Worm (Caenorhabditis elegans) whole organism, L4 larva: ENCODE measurements around the gene srw-51.

ENCODE experiments used
- aly-2 ChIP-seq: sonication (generic microtip); optimal IDR thresholded peaks from 2 replicates; lab custom pipeline; 2018; ENCODE audit warnings: missing biosample characterization, missing genetic modification characterization
- ama-1 ChIP-seq: fragments of 150-350 bp; optimal IDR thresholded peaks from 2 replicates; lab custom pipeline; 2014; ENCODE audit warnings: inconsistent platforms, mixed read lengths
- dpl-1 ChIP-seq: fragments of 150-350 bp; optimal IDR thresholded peaks from 2 replicates; lab custom pipeline; 2014; ENCODE audit warnings: missing biosample characterization, missing genetic modification reagents, missing genetic modification characterization
- fkh-10 ChIP-seq: fragments of 150-350 bp; optimal IDR thresholded peaks from 2 replicates; lab custom pipeline; 2014; ENCODE audit warnings: missing biosample characterization, missing genetic modification reagents, missing genetic modification characterization
- lin-13 ChIP-seq: fragments of 150-350 bp; optimal IDR thresholded peaks from 2 replicates; lab custom pipeline; 2014; ENCODE audit warnings: missing biosample characterization, missing genetic modification reagents, missing genetic modification characterization
- lin-15B ChIP-seq: fragments of 150-350 bp; sonication (generic microtip); optimal IDR thresholded peaks from 3 replicates; lab custom pipeline; 2014; ENCODE audit warnings: missing biosample characterization, missing genetic modification characterization
- mxl-3 ChIP-seq: fragments of 200-800 bp; sonication (Bioruptor generic); optimal IDR thresholded peaks from 2 replicates; lab custom pipeline; 2018; ENCODE audit warnings: mild to moderate bottlenecking, missing genetic modification characterization, missing compliant biosample characterization
- nhr-111 ChIP-seq: fragments of 200-800 bp; sonication (Bioruptor generic); optimal IDR thresholded peaks from 2 replicates; lab custom pipeline; 2018; ENCODE audit warnings: mild to moderate bottlenecking, missing genetic modification characterization, missing compliant biosample characterization
- pha-4 ChIP-seq, 2 experiments: fragments of 150-350 bp in 1 of 2; fragments of 200-800 bp in 1 of 2; sonication (Bioruptor generic) in 1 of 2; IDR thresholded peaks in 1 of 2; optimal IDR thresholded peaks in 1 of 2; 2 replicates each; pipeline versions ENCODE4 v1.3.6 to Lab custom; 2014 to 2022; ENCODE audit warnings: missing genetic modification characterization in 2 of 2, missing genetic modification reagents in 2 of 2, missing biosample characterization in 1 of 2, missing compliant biosample characterization in 1 of 2
- php-3 ChIP-seq: fragments of 200-800 bp; sonication (Bioruptor generic); IDR thresholded peaks from 2 replicates; pipeline ENCODE4 v1.3.6; 2022; ENCODE audit warnings: missing genetic modification reagents, missing genetic modification characterization, missing compliant biosample characterization
- rbr-2 ChIP-seq: sonication (generic microtip); optimal IDR thresholded peaks from 2 replicates; lab custom pipeline; 2016; ENCODE audit warnings: missing genotype, missing genetic modification characterization, missing compliant biosample characterization
- unc-130 ChIP-seq: sonication (generic microtip); optimal IDR thresholded peaks from 2 replicates; lab custom pipeline; 2016; ENCODE audit warnings: missing genetic modification reagents, missing genetic modification characterization, missing compliant biosample characterization
- unc-62 ChIP-seq, 3 experiments: fragments of 150-350 bp in 1 of 3; sonication (generic microtip); optimal IDR thresholded peaks in 2 of 3; peaks in 1 of 3; 1 replicate in 1 of 3; 2 replicates in 2 of 3; lab custom pipeline; 2014 to 2017; ENCODE audit warnings: missing biosample characterization in 3 of 3, missing genetic modification characterization in 3 of 3, missing genetic modification reagents in 3 of 3, missing genotype in 1 of 3

- TF ChIP-seq fkh-10 (GFP tag; lab: Kevin White, UChicago) (no peak), ama-1 (lab: Kevin White, UChicago) (no peak), rbr-2 (tag; lab: Kevin White, UChicago) (no peak), unc-62 (GFP tag; optimal IDR thresholded peaks at IDR 0.05 in 1 of 2; lab: Kevin White, UChicago) (no peak), unc-62 (tag; optimal IDR thresholded peaks at IDR 0.05; lab: Kevin White, UChicago) (no peak), lin-13 (no peak), dpl-1 (GFP tag; lab: Kevin White, UChicago) (no peak), lin-15B (tag; lab: Kevin White, UChicago) (no peak), unc-130 (GFP tag; lab: Kevin White, UChicago) (no peak), pha-4 (GFP tag; IDR thresholded peaks at IDR 0.05; lab: Robert Waterston, UW) (no peak), pha-4 (tag; optimal IDR thresholded peaks at IDR 0.05; lab: Kevin White, UChicago) (no peak), nhr-111 (no peak), mxl-3 (GFP tag; lab: Kevin White, UChicago) (no peak), php-3 (GFP tag; lab: Robert Waterston, UW) (no peak), aly-2 (tag; lab: Kevin White, UChicago) (no peak)
Observed at ce11 chrV:17217690-17218089, 47.0 kb upstream of the srw-51 start, which contains the start of gene srbc-62.
